Worm (Caenorhabditis elegans): ENCODE data around the gene C09G9.8.

- TF ChIP-seq aly-2 (tag; optimal IDR thresholded peaks at IDR 0.05): no peak
- TF ChIP-seq unc-98 (GFP tag; IDR thresholded peaks at IDR 0.05): no peak
- TF ChIP-seq efl-1 (optimal IDR thresholded peaks at IDR 0.05): peak; percentile 13
- peak in 1 of 2 experiments; percentile 56 for TF ChIP-seq efl-1 (GFP tag; optimal IDR thresholded peaks at IDR 0.05 in 1 of 2)
- TF ChIP-seq rnt-1 (tag; optimal IDR thresholded peaks at IDR 0.05): peak; percentile 52
- TF ChIP-seq ama-1 (optimal IDR thresholded peaks at IDR 0.05): no peak
Measured at ce11 chrIV:8920284-8920806, 39.1 kb downstream of the C09G9.8 start.

All from whole organism, L1 larva.